Fruit fly (Drosophila melanogaster): Measurements from ENCODE around the gene CG44001.

Gene CG44001

dm6 chr2L:5009306-5010030 is 33.6 kb upstream of the CG44001 start, which contains the start of gene Rtnl1 (continued):
- no peak for TF ChIP-seq OdsH (GFP tag; optimal IDR thresholded peaks at IDR 0.05)
- no peak for TF ChIP-seq Met (GFP tag; optimal IDR thresholded peaks at IDR 0.05)
- TF ChIP-seq CG8632 (GFP tag; optimal IDR thresholded peaks at IDR 0.05): no peak
- TF ChIP-seq CG34406 (GFP tag; optimal IDR thresholded peaks at IDR 0.05): no peak
- no peak for TF ChIP-seq cyc (GFP tag; optimal IDR thresholded peaks at IDR 0.05)
- no peak for TF ChIP-seq fkh (GFP tag; optimal IDR thresholded peaks at IDR 0.05)
- TF ChIP-seq CG6808 (GFP tag; optimal IDR thresholded peaks at IDR 0.05): no peak
- no peak for TF ChIP-seq CG10669 (GFP tag; optimal IDR thresholded peaks at IDR 0.05)

- no peak for TF ChIP-seq CG16779 (tag; optimal IDR thresholded peaks at IDR 0.05)
- no peak for TF ChIP-seq vri (GFP tag; optimal IDR thresholded peaks at IDR 0.05)
- TF ChIP-seq Blimp-1 (GFP tag; optimal IDR thresholded peaks at IDR 0.05): no peak
- no peak for TF ChIP-seq Eip78C (GFP tag)
- TF ChIP-seq CG11294 (GFP tag; IDR thresholded peaks at IDR 0.05): no peak
- no peak for TF ChIP-seq CG6854 (GFP tag; optimal IDR thresholded peaks at IDR 0.05)
- no peak for TF ChIP-seq Eip93F (GFP tag; optimal IDR thresholded peaks at IDR 0.05)
- TF ChIP-seq Ets96B (tag; optimal IDR thresholded peaks at IDR 0.05): peak; percentile 52
- no peak for TF ChIP-seq CG6276 (GFP tag; optimal IDR thresholded peaks at IDR 0.05)
- TF ChIP-seq CG15336 (GFP tag; IDR thresholded peaks at IDR 0.05): no peak
- TF ChIP-seq Met (GFP tag; optimal IDR thresholded peaks at IDR 0.05): no peak
- no peak for TF ChIP-seq fd85E (GFP tag; optimal IDR thresholded peaks at IDR 0.05)
- peak; percentile 86 for TF ChIP-seq svp (GFP tag)
- no peak for TF ChIP-seq net (GFP tag; optimal IDR thresholded peaks at IDR 0.05)
- TF ChIP-seq ss (GFP tag; optimal IDR thresholded peaks at IDR 0.05): no peak
- peak; percentile 48 for TF ChIP-seq CG3032 (tag; optimal IDR thresholded peaks at IDR 0.05)
- no peak for TF ChIP-seq Hr4 (GFP tag; optimal IDR thresholded peaks at IDR 0.05)
- TF ChIP-seq CG11902 (GFP tag; optimal IDR thresholded peaks at IDR 0.05): peak; percentile 1
- TF ChIP-seq cyc (GFP tag; optimal IDR thresholded peaks at IDR 0.05): peak; percentile 58
- TF ChIP-seq lz (GFP tag; optimal IDR thresholded peaks at IDR 0.05): peak; percentile 65
- no peak for TF ChIP-seq salr (GFP tag; optimal IDR thresholded peaks at IDR 0.05)
- peak; percentile 31 for TF ChIP-seq Sox15 (GFP tag; optimal IDR thresholded peaks at IDR 0.05)
- TF ChIP-seq topi (GFP tag; optimal IDR thresholded peaks at IDR 0.05): peak; percentile 43
- peak; percentile 33 for TF ChIP-seq achi (GFP tag; optimal IDR thresholded peaks at IDR 0.05)
- TF ChIP-seq CG6163 (GFP tag; IDR thresholded peaks at IDR 0.05): peak; percentile 12; the same call in 1 of the 3 replicates
- no peak for TF ChIP-seq CG8319 (GFP tag; optimal IDR thresholded peaks at IDR 0.05)
- TF ChIP-seq esn (GFP tag; optimal IDR thresholded peaks at IDR 0.05): peak; percentile 73
- no peak for TF ChIP-seq CG4318 (GFP tag; optimal IDR thresholded peaks at IDR 0.05)
- TF ChIP-seq CG7368 (GFP tag; optimal IDR thresholded peaks at IDR 0.05): no peak
- no peak for TF ChIP-seq Hr38 (GFP tag; optimal IDR thresholded peaks at IDR 0.05)
- no peak for TF ChIP-seq CG6808 (GFP tag; optimal IDR thresholded peaks at IDR 0.05)
- no peak for TF ChIP-seq dac (GFP tag; optimal IDR thresholded peaks at IDR 0.05)
- TF ChIP-seq Gug (GFP tag; IDR thresholded peaks at IDR 0.05): no peak
- TF ChIP-seq CG6792 (GFP tag; optimal IDR thresholded peaks at IDR 0.05): peak; percentile 42
- peak; percentile 50 for TF ChIP-seq Sox14 (GFP tag; optimal IDR thresholded peaks at IDR 0.05)
- no peak for TF ChIP-seq OdsH (GFP tag; optimal IDR thresholded peaks at IDR 0.05)
- TF ChIP-seq Eip75B (GFP tag; optimal IDR thresholded peaks at IDR 0.05): no peak
- no peak for TF ChIP-seq CG9139 (GFP tag; optimal IDR thresholded peaks at IDR 0.05)
- TF ChIP-seq Hr39 (GFP tag; optimal IDR thresholded peaks at IDR 0.05): peak; percentile 65
- no peak for TF ChIP-seq CG10631 (GFP tag; optimal IDR thresholded peaks at IDR 0.05)
- TF ChIP-seq eg (GFP tag; IDR thresholded peaks at IDR 0.05): peak; percentile 63; the same call in 2 of the 3 replicates
- no peak for TF ChIP-seq fkh (GFP tag; optimal IDR thresholded peaks at IDR 0.05)
- TF ChIP-seq fd59A (GFP tag; optimal IDR thresholded peaks at IDR 0.05): no peak
- peak; percentile 58 for TF ChIP-seq CG31627 (GFP tag; optimal IDR thresholded peaks at IDR 0.05)
- no peak for TF ChIP-seq pdm3 (GFP tag; optimal IDR thresholded peaks at IDR 0.05)
- peak; percentile 59 for TF ChIP-seq Smox (GFP tag; optimal IDR thresholded peaks at IDR 0.05)
Observed at dm6 chr2L:5010784-5011260, 32.2 kb upstream of the CG44001 start, which contains the start of the genes CG31917, Tfb5 and SelT. CG31917 (minus strand) TSS chr2L:5010834. Tfb5 (minus strand) TSS chr2L:5010834. SelT (plus strand) TSS chr2L:5010922.

All from whole organism, prepupa.